Fruit fly (Drosophila melanogaster) whole organism, embryonic: ENCODE data around the gene CG8300.

ENCODE experiments used
- Abd-B ChIP-seq: fragments of 200-800 bp; sonication (Bioruptor generic); optimal IDR thresholded peaks from 2 replicates; lab custom pipeline; 2018; ENCODE audit warnings: missing biosample characterization, mild to moderate bottlenecking, missing genetic modification characterization, moderate library complexity
- Antp ChIP-seq: fragments of 200-800 bp; sonication (Bioruptor generic); optimal IDR thresholded peaks from 3 replicates; lab custom pipeline; 2016; ENCODE audit warnings: missing biosample characterization, missing genetic modification characterization
- CG10267 ChIP-seq: fragments of 200-800 bp; sonication (Bioruptor generic); optimal IDR thresholded peaks from 2 replicates; lab custom pipeline; 2018; ENCODE audit warnings: missing biosample characterization, mild to moderate bottlenecking, missing genetic modification characterization, moderate library complexity
- CG10565 ChIP-seq: fragments of 200-800 bp; sonication (Bioruptor generic); optimal IDR thresholded peaks from 3 replicates; lab custom pipeline; 2016; ENCODE audit warnings: missing biosample characterization, mild to moderate bottlenecking, missing genetic modification characterization
- CG11093 ChIP-seq: fragments of 200-800 bp; sonication (Bioruptor generic); IDR thresholded peaks from 3 replicates; pipeline ENCODE4 v1.3.6; 2022; ENCODE audit warnings: missing biosample characterization, missing genetic modification characterization
- CG12769 ChIP-seq: fragments of 200-800 bp; sonication (Bioruptor generic); optimal IDR thresholded peaks from 2 replicates; lab custom pipeline; 2019; ENCODE audit warnings: missing biosample characterization, mild to moderate bottlenecking, missing genetic modification characterization, moderate library complexity
- CG13123 ChIP-seq: fragments of 200-800 bp; sonication (Bioruptor generic); optimal IDR thresholded peaks from 2 replicates; lab custom pipeline; 2016; ENCODE audit warnings: missing biosample characterization, missing genetic modification characterization
- CG13287 ChIP-seq: fragments of 200-800 bp; sonication (Bioruptor generic); IDR thresholded peaks from 2 replicates; pipeline ENCODE4 v1.3.6; 2022; ENCODE audit warnings: missing biosample characterization, missing genetic modification characterization; ENCODE audit not compliant: partially characterized antibody
- CG15479 ChIP-seq: fragments of 200-800 bp; sonication (Bioruptor generic); optimal IDR thresholded peaks from 3 replicates; lab custom pipeline; 2019; ENCODE audit warnings: missing biosample characterization, mild to moderate bottlenecking, missing genetic modification characterization, moderate library complexity
- CG16813 ChIP-seq: fragments of 200-800 bp; sonication (Bioruptor generic); IDR thresholded peaks from 3 replicates; pipeline ENCODE4 v1.3.6; 2022; ENCODE audit warnings: missing biosample characterization, missing genetic modification characterization; ENCODE audit not compliant: partially characterized antibody
- CG32772 ChIP-seq: fragments of 200-800 bp; sonication (Bioruptor generic); IDR thresholded peaks from 2 replicates; pipeline ENCODE4 v1.3.6; 2022; ENCODE audit warnings: missing biosample characterization, missing genetic modification characterization
- CG42726 ChIP-seq: fragments of 200-800 bp; sonication (Bioruptor generic); IDR thresholded peaks from 2 replicates; pipeline ENCODE4 v1.3.6; 2022; ENCODE audit warnings: missing biosample characterization, missing genetic modification characterization; ENCODE audit not compliant: partially characterized antibody
- CG4424 ChIP-seq: fragments of 200-800 bp; sonication (Bioruptor generic); optimal IDR thresholded peaks from 3 replicates; lab custom pipeline; 2016; ENCODE audit warnings: missing biosample characterization, missing genetic modification characterization
- CG4617 ChIP-seq: fragments of 200-800 bp; sonication (Bioruptor generic); optimal IDR thresholded peaks from 3 replicates; lab custom pipeline; 2016; ENCODE audit warnings: missing biosample characterization, missing genetic modification characterization, borderline replicate concordance
- CG6175 ChIP-seq: fragments of 200-800 bp; sonication (Bioruptor generic); IDR thresholded peaks from 3 replicates; pipeline ENCODE4 v1.3.6; 2022; ENCODE audit warnings: missing biosample characterization, missing genetic modification characterization
- CG6654 ChIP-seq: fragments of 200-800 bp; sonication (Bioruptor generic); optimal IDR thresholded peaks from 2 replicates; lab custom pipeline; 2017; ENCODE audit warnings: missing biosample characterization, mild to moderate bottlenecking, missing genetic modification characterization
- CG7372 ChIP-seq: fragments of 200-800 bp; sonication (Bioruptor generic); IDR thresholded peaks from 2 replicates; pipeline ENCODE4 v1.3.6; 2022; ENCODE audit warnings: missing biosample characterization, missing genetic modification characterization
- CG9932 ChIP-seq: fragments of 200-800 bp; sonication (Bioruptor generic); IDR thresholded peaks from 2 replicates; pipeline ENCODE4 v1.3.6; 2022; ENCODE audit warnings: missing biosample characterization, missing genetic modification characterization
- HmgD ChIP-seq: fragments of 200-800 bp; sonication (Bioruptor generic); optimal IDR thresholded peaks from 3 replicates; lab custom pipeline; 2016; ENCODE audit warnings: missing biosample characterization, missing genetic modification characterization
- Max ChIP-seq: fragments of 200-800 bp; sonication (Bioruptor generic); optimal IDR thresholded peaks from 2 replicates; lab custom pipeline; 2016; ENCODE audit warnings: missing biosample characterization, mild to moderate bottlenecking, missing genetic modification characterization
- Mes4 ChIP-seq: fragments of 200-800 bp; sonication (Bioruptor generic); optimal IDR thresholded peaks from 2 replicates; lab custom pipeline; 2016; ENCODE audit warnings: missing biosample characterization, missing genetic modification characterization
- Opbp ChIP-seq: fragments of 200-800 bp; sonication (Bioruptor generic); IDR thresholded peaks from 3 replicates; pipeline ENCODE4 v1.3.6; 2022; ENCODE audit warnings: missing biosample characterization, missing genetic modification characterization; ENCODE audit not compliant: partially characterized antibody
- Ptx1 ChIP-seq: fragments of 200-800 bp; sonication (Bioruptor generic); IDR thresholded peaks from 2 replicates; pipeline ENCODE4 v1.3.6; 2022; ENCODE audit warnings: missing biosample characterization, missing genetic modification characterization
- Rfx ChIP-seq: fragments of 200-800 bp; sonication (Bioruptor generic); IDR thresholded peaks from 2 replicates; pipeline ENCODE4 v1.3.6; 2022; ENCODE audit warnings: missing biosample characterization, missing genetic modification characterization
- Sry-δ ChIP-seq: fragments of 200-800 bp; sonication (Bioruptor generic); optimal IDR thresholded peaks from 2 replicates; lab custom pipeline; 2016; ENCODE audit warnings: missing biosample characterization, missing genetic modification characterization
- Trl ChIP-seq, 3 experiments: fragments of >200 bp in 2 of 3; fragments of 200-800 bp in 1 of 3; sonication (Bioruptor generic) in 1 of 3; optimal IDR thresholded peaks; 2 replicates in 1 of 3; 3 replicates in 2 of 3; lab custom pipeline; 2016 to 2017; ENCODE audit warnings: missing biosample characterization in 1 of 3, missing genetic modification characterization in 1 of 3
- YL-1 ChIP-seq: fragments of 200-800 bp; sonication (Bioruptor generic); optimal IDR thresholded peaks from 3 replicates; lab custom pipeline; 2017; ENCODE audit warnings: missing biosample characterization, mild to moderate bottlenecking, missing genetic modification characterization
- bsh ChIP-seq, 2 experiments: fragments of 200-800 bp; sonication (Bioruptor generic); optimal IDR thresholded peaks; 2 replicates each; lab custom pipeline; 2017 to 2018; ENCODE audit warnings: mild to moderate bottlenecking in 2 of 2, missing biosample characterization in 2 of 2, missing genetic modification characterization in 2 of 2, moderate library complexity in 1 of 2
- cato ChIP-seq: fragments of 200-800 bp; sonication (Bioruptor generic); optimal IDR thresholded peaks from 2 replicates; lab custom pipeline; 2016; ENCODE audit warnings: missing biosample characterization, missing genetic modification characterization, borderline replicate concordance
- chinmo ChIP-seq: fragments of 200-800 bp; sonication (Bioruptor generic); IDR thresholded peaks from 4 replicates; pipeline ENCODE4 v1.3.6; 2022; ENCODE audit warnings: missing biosample characterization, missing genetic modification characterization; ENCODE audit not compliant: partially characterized antibody
- chm ChIP-seq: fragments of 200-800 bp; sonication (Bioruptor generic); IDR thresholded peaks from 2 replicates; pipeline ENCODE4 v1.3.6; 2022; ENCODE audit warnings: missing biosample characterization, missing genetic modification characterization
- ci ChIP-seq: fragments of 200-800 bp; sonication (Bioruptor generic); IDR thresholded peaks from 3 replicates; pipeline ENCODE4 v1.3.6; 2022; ENCODE audit warnings: missing biosample characterization, missing genetic modification characterization
- dati ChIP-seq: fragments of 200-800 bp; sonication (Bioruptor generic); IDR thresholded peaks from 2 replicates; pipeline ENCODE4 v1.3.6; 2022; ENCODE audit warnings: missing biosample characterization, missing genetic modification characterization
- fru ChIP-seq: fragments of >200 bp; optimal IDR thresholded peaks from 2 replicates; lab custom pipeline; 2017
- inv ChIP-seq: fragments of 200-800 bp; sonication (Bioruptor generic); IDR thresholded peaks from 2 replicates; pipeline ENCODE4 v1.3.6; 2022; ENCODE audit warnings: missing biosample characterization, missing genetic modification characterization; ENCODE audit not compliant: partially characterized antibody
- kay ChIP-seq: fragments of 200-800 bp; sonication (Bioruptor generic); optimal IDR thresholded peaks from 2 replicates; lab custom pipeline; 2016; ENCODE audit warnings: missing biosample characterization, missing genetic modification characterization
- nerfin-1 ChIP-seq: fragments of 200-800 bp; sonication (Bioruptor generic); optimal IDR thresholded peaks from 3 replicates; lab custom pipeline; 2019; ENCODE audit warnings: missing biosample characterization, mild to moderate bottlenecking, missing genetic modification characterization, moderate library complexity
- nom ChIP-seq: fragments of 200-800 bp; sonication (Bioruptor generic); optimal IDR thresholded peaks from 2 replicates; lab custom pipeline; 2017; ENCODE audit warnings: missing biosample characterization, missing genetic modification characterization, mild to moderate bottlenecking, moderate library complexity, missing genetic modification reagents
- rib ChIP-seq: fragments of 200-800 bp; sonication (Bioruptor generic); IDR thresholded peaks from 2 replicates; pipeline ENCODE4 v1.3.6; 2022; ENCODE audit warnings: missing biosample characterization, missing genetic modification characterization
- sd ChIP-seq: fragments of 200-800 bp; sonication (Bioruptor generic); optimal IDR thresholded peaks from 3 replicates; lab custom pipeline; 2018; ENCODE audit warnings: missing biosample characterization, mild to moderate bottlenecking, missing genetic modification characterization, moderate library complexity
- sisA ChIP-seq: fragments of 200-800 bp; sonication (Bioruptor generic); IDR thresholded peaks from 2 replicates; pipeline ENCODE4 v1.3.6; 2022; ENCODE audit warnings: missing biosample characterization, missing genetic modification characterization
- sna ChIP-seq: fragments of 200-800 bp; sonication (Bioruptor generic); IDR thresholded peaks from 2 replicates; pipeline ENCODE4 v1.3.6; 2022; ENCODE audit warnings: missing biosample characterization, missing genetic modification characterization; ENCODE audit not compliant: partially characterized antibody
- sob ChIP-seq: fragments of 200-800 bp; sonication (Bioruptor generic); IDR thresholded peaks from 2 replicates; pipeline ENCODE4 v1.3.6; 2022; ENCODE audit warnings: missing biosample characterization, missing genetic modification characterization
- sqz ChIP-seq: fragments of 200-800 bp; sonication (Bioruptor generic); optimal IDR thresholded peaks from 3 replicates; lab custom pipeline; 2018; ENCODE audit warnings: missing biosample characterization, mild to moderate bottlenecking, missing genetic modification characterization
- trem ChIP-seq: fragments of 200-800 bp; optimal IDR thresholded peaks from 3 replicates; lab custom pipeline; 2019; ENCODE audit warnings: missing biosample characterization, mild to moderate bottlenecking, missing genetic modification characterization, moderate library complexity
- unc-4 ChIP-seq: fragments of 200-800 bp; sonication (Bioruptor generic); IDR thresholded peaks from 2 replicates; pipeline ENCODE4 v1.3.6; 2022; ENCODE audit warnings: missing biosample characterization, missing genetic modification characterization; ENCODE audit not compliant: partially characterized antibody
- wdn ChIP-seq: fragments of 200-800 bp; sonication (Bioruptor generic); IDR thresholded peaks from 2 replicates; pipeline ENCODE4 v1.3.6; 2022; ENCODE audit warnings: missing biosample characterization, missing genetic modification characterization
- yki ChIP-seq: fragments of >200 bp; optimal IDR thresholded peaks from 3 replicates; lab custom pipeline; 2018

The CG8300 gene

DNA sequence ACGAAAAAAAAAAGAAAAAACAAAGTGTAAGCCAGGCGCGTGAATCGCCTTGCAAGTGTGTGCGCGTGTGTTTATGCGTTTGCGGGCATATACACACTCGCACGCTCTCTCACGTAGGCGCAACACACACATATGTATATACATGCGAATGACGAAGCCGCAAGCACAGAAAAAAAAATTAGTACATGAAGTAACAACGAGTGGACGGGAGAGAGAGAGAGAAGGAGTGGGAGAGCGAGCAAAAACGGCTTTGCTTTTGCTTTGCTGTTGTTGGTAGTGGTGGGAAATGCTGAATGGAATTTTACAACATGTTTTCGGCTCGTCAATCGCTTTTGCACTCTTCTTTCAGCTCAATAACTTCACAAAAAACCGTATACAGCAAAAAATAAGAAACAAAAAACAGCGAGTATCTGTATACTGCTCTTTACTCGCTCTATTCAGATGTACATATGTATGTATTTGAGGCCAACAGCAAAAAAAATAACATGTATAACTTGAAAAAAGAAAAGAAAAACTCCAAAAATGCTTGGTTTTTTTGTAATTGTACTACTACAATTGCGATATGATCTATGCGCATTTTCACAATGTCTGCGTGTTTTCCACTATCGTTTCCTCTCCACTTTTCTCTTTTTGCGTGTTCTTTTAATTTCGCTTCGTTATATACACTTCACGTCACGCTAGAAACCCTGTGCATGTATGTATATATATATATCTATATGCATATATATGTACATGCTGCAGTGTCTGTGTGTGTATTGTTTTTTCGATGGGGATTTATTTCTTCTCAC, 7.4 kb upstream of the CG8300 start (continued):
- peak; percentile 12 for TF ChIP-seq CG12769 (tag; lab: Kevin White, UChicago)
- TF ChIP-seq chinmo (GFP tag; lab: Robert Waterston, UW), result 0 out of 4 replicates have a peak, but pooled peaks have one; percentile 86
- no peak for TF ChIP-seq CG10267 (tag; lab: Kevin White, UChicago)
- no peak for TF ChIP-seq Antp (GFP tag; lab: Kevin White, UChicago)
- no peak for TF ChIP-seq Max (GFP tag; lab: Kevin White, UChicago)
- TF ChIP-seq sisA, result no peak
- peak; percentile 61 for TF ChIP-seq nom (GFP tag; lab: Kevin White, UChicago)
- TF ChIP-seq Abd-B (GFP tag; lab: Kevin White, UChicago), result no peak
- TF ChIP-seq CG32772 (GFP tag; lab: Robert Waterston, UW), result peak; percentile 54
- TF ChIP-seq HmgD (GFP tag; lab: Kevin White, UChicago), result no peak
- TF ChIP-seq CG13123 (GFP tag; lab: Kevin White, UChicago), result no peak
- TF ChIP-seq Rfx (GFP tag; lab: Robert Waterston, UW), result no peak
- TF ChIP-seq CG15479 (GFP tag; lab: Kevin White, UChicago), result peak; percentile 25
- no peak for TF ChIP-seq dati (GFP tag; lab: Robert Waterston, UW)
- no peak for TF ChIP-seq CG6654 (GFP tag; lab: Kevin White, UChicago)
- peak; percentile 16 for TF ChIP-seq Sry-δ
- no peak for TF ChIP-seq CG13287 (GFP tag; lab: Robert Waterston, UW)
- TF ChIP-seq CG4617 (GFP tag; lab: Kevin White, UChicago), result peak; percentile 16
- no peak for TF ChIP-seq trem (tag; lab: Kevin White, UChicago)
- no peak for TF ChIP-seq cato
- TF ChIP-seq Opbp (GFP tag; lab: Robert Waterston, UW), result no peak
- TF ChIP-seq bsh (GFP tag; optimal IDR thresholded peaks at IDR 0.05; lab: Kevin White, UChicago), result peak in 1 of 2 experiments; percentile 74
- 0 out of 2 replicates have a peak, but pooled peaks have one; percentile 20 for TF ChIP-seq sna
- TF ChIP-seq nerfin-1 (tag; lab: Kevin White, UChicago), result peak; percentile 26
- no peak for TF ChIP-seq inv (GFP tag; lab: Robert Waterston, UW)
- TF ChIP-seq wdn, result no peak
- TF ChIP-seq Mes4 (GFP tag; lab: Kevin White, UChicago), result no peak
- TF ChIP-seq Ptx1 (GFP tag; lab: Robert Waterston, UW), result no peak
- peak; percentile 46 for TF ChIP-seq YL-1 (GFP tag; lab: Kevin White, UChicago)
- peak; percentile 94 for TF ChIP-seq sqz (GFP tag; lab: Kevin White, UChicago)
- TF ChIP-seq CG10565 (GFP tag; lab: Kevin White, UChicago), result no peak
- 0 out of 2 replicates have a peak, but pooled peaks have one; percentile 9 for TF ChIP-seq sob (GFP tag; lab: Robert Waterston, UW)
- TF ChIP-seq fru (lab: Kevin White, UChicago), result peak; percentile 20
- TF ChIP-seq CG16813 (GFP tag; lab: Robert Waterston, UW), result no peak
- no peak for TF ChIP-seq CG4424 (GFP tag; lab: Kevin White, UChicago)
- TF ChIP-seq chm, result 0 out of 2 replicates have a peak, but pooled peaks have one; percentile 49
- TF ChIP-seq CG7372, result no peak
- TF ChIP-seq kay (GFP tag; lab: Kevin White, UChicago), result peak; percentile 19
- TF ChIP-seq CG6175 (GFP tag; lab: Robert Waterston, UW), result 0 out of 3 replicates have a peak, but pooled peaks have one; percentile 31
- TF ChIP-seq CG11093 (GFP tag; lab: Robert Waterston, UW), result no peak
- TF ChIP-seq ci (GFP tag; lab: Robert Waterston, UW), result peak; percentile 50; the same call in 2 of the 3 replicates
- TF ChIP-seq CG9932, result no peak
- peak; percentile 42; the same call in 1 of the 2 replicates for TF ChIP-seq rib
- TF ChIP-seq unc-4 (GFP tag; lab: Robert Waterston, UW), result no peak
- no peak for TF ChIP-seq yki (lab: Kevin White, UChicago)
- peak; percentile 76 to 88 for TF ChIP-seq Trl (optimal IDR thresholded peaks at IDR 0.05; lab: Kevin White, UChicago)
- no peak for TF ChIP-seq Trl (GFP tag; optimal IDR thresholded peaks at IDR 0.05; lab: Kevin White, UChicago)
- peak; percentile 54 for TF ChIP-seq sd (tag; lab: Kevin White, UChicago)
- TF ChIP-seq CG42726 (GFP tag; lab: Robert Waterston, UW), result no peak
